Fruit fly (Drosophila melanogaster): Measurements from ENCODE around the gene Orp8.
A peak's percentile ranks its signal among the peaks of the same experiment; 100 is the strongest.

The Orp8 gene

DNA sequence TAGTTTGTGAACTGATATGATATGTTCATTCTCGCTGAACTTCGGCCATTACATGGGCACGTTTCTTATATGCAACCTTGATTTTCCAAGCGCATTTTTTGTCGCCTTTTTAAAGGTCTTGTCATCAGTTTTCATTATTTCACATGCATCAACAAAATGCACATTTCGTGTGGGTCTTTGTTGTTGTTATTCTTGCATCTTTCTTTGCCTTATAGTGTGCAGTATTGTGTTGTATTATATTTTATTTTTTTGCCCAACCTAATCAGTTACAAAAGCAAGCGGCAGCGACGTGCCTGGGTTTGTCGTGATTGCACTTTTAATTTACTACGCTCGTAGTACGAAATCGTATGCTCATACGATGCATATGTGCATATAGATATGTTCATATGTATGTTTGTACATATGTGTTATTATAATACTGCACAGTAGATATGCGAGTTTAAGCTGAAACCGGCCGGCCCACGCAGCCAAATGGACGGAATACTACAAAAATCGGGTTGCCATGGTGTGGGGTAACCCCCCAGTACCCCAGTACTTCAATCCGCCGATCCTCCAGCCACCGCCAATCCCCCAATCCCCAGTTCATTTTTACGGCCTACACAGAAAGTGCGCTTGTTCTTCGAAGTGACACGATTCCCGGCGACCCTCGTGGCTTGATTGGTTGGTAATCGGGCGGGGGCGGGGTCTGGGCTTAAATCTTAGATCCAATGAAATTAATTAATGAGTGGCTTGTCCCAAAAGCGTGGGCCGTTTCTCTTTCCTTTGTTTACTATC is 34.4 kb upstream of the Orp8 start:
- TF ChIP-seq pan (optimal IDR thresholded peaks at IDR 0.05) (no peak), usp (GFP tag; optimal IDR thresholded peaks at IDR 0.05) (no peak), Dll (optimal IDR thresholded peaks at IDR 0.05) (no peak)

DNA sequence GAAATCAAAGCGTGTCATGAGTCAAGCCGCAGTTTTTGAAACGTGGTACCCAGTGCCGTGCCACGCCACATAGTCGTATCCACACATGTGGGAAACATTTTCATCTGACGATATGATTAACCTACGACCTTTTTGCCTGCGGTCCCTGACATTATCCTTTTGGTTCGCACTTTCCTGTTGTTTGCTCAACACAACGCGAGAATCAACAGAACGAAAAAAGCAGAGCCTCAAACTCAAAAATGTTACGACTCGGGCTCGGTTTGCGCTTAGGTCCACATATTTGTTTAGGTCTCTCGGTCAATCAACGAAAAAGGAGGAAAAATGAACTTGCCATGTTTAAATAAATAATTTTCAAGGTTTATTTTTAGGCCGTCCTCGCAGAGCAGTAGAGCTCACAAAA is 33.1 kb upstream of the Orp8 start:
- TF ChIP-seq psq (optimal IDR thresholded peaks at IDR 0.05): no peak
- TF ChIP-seq CG8478 (optimal IDR thresholded peaks at IDR 0.05): no peak

DNA sequence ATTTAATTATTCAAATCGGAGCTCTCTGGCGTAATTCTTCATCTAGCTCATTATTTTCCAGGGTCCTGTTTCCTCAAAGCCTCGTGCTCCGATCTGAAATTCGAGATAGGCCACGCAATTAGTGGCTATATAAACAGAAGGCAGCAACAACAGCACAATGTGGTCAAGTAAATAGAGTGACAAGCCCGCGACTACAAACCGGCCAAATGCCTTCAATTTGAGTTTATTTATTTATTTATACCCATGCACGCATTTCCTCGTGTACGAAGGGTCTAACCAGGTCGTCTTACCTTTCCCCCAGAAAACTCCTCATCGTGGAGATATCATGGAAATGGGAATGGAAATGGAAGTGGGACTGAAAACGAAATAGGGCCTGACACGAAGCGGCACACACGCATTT is 32.4 kb upstream of the Orp8 start:
- no peak for TF ChIP-seq Dll (optimal IDR thresholded peaks at IDR 0.05)
- TF ChIP-seq CG8478 (optimal IDR thresholded peaks at IDR 0.05): no peak
- TF ChIP-seq psq (optimal IDR thresholded peaks at IDR 0.05): no peak
- no peak for TF ChIP-seq pan (optimal IDR thresholded peaks at IDR 0.05)
- no peak for TF ChIP-seq usp (GFP tag; optimal IDR thresholded peaks at IDR 0.05)
- TF ChIP-seq EcR (GFP tag; optimal IDR thresholded peaks at IDR 0.05): no peak

DNA sequence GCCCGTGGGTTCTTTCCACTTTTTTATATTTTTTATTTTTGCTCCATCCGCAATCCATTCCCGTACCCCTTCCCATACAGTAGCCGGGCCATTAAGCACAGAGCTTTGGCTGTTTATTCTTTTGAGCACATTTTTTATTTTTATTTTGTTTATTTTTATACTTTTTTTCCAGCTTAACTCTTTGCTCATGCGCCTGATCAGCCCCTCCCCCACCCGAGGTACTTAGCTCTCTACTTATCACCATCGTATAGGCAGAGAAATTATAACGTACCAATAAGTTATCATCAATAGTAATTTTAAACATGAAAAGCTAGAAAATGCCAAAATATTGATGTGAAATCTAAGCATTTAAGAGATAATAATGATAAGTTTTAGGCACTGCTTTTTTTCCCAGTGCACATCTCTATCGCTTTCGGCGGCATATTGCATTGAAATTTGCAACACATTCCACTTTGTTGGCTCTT is 28.6 kb upstream of the Orp8 start:
- no peak for TF ChIP-seq pan (optimal IDR thresholded peaks at IDR 0.05)
- no peak for TF ChIP-seq CG8478 (optimal IDR thresholded peaks at IDR 0.05)
- TF ChIP-seq Dll (optimal IDR thresholded peaks at IDR 0.05): no peak
- TF ChIP-seq EcR (GFP tag; optimal IDR thresholded peaks at IDR 0.05): no peak

DNA sequence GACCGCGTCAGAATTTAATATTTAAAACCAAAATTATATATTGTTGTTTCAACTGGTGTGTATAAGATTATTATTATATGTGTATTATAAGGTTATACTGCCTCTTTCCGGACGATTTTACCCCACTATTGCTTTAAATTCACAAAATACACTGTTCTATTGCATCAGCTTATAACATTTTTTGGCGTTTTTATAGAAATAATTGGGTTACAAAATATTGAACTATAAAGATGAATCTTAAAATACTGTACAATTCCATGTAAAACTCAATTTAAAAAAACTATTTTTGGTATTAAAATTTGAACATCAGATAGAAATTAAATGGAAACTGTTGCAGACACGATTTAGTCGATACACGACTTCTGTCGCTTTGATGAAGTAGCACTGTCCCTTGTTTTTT is 27.0 kb upstream of the Orp8 start:
- no peak for TF ChIP-seq CG8478 (optimal IDR thresholded peaks at IDR 0.05)
- TF ChIP-seq EcR (GFP tag; optimal IDR thresholded peaks at IDR 0.05): no peak
- TF ChIP-seq pan (optimal IDR thresholded peaks at IDR 0.05): no peak
- no peak for TF ChIP-seq Dll (optimal IDR thresholded peaks at IDR 0.05)
- no peak for TF ChIP-seq usp (GFP tag; optimal IDR thresholded peaks at IDR 0.05)
- no peak for TF ChIP-seq psq (optimal IDR thresholded peaks at IDR 0.05)

DNA sequence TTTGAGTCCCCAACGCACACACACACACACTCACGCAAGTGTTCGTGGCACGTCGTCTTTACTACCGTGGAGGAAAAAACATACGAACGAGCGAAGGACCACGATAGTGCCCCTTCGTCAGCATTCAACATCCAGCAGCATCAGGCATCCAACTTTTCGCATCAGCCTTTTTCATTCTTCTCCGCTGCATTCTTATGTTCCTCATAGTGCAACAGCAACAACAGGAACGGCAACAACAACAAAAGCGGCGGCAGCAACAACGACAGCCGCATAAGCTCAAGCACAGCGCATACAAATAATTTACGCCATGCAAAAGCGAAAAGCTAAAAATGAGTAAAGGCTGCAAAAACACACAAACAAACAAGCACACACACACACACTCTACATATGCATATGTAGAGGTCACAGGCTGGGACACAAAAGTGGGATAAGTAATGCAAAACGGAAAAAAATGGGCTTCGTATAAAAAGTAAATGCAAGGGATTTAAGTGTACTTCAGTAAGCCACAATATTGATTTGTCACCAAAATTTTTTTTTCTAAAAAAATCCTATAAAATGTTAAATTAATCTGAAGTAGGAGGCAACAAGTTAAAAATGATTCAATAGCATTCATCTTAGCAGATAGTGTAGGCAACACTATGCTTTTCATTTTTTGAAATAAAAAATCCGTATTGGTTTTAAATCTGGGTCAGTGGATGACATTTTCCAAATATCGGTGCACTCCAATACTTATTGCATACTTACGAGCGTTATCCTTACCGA is 26.2 kb upstream of the Orp8 start:
- TF ChIP-seq pan (optimal IDR thresholded peaks at IDR 0.05) (no peak), EcR (GFP tag; optimal IDR thresholded peaks at IDR 0.05) (peak in 1 of 2 experiments; percentile 9), CG8478 (optimal IDR thresholded peaks at IDR 0.05) (no peak)

DNA sequence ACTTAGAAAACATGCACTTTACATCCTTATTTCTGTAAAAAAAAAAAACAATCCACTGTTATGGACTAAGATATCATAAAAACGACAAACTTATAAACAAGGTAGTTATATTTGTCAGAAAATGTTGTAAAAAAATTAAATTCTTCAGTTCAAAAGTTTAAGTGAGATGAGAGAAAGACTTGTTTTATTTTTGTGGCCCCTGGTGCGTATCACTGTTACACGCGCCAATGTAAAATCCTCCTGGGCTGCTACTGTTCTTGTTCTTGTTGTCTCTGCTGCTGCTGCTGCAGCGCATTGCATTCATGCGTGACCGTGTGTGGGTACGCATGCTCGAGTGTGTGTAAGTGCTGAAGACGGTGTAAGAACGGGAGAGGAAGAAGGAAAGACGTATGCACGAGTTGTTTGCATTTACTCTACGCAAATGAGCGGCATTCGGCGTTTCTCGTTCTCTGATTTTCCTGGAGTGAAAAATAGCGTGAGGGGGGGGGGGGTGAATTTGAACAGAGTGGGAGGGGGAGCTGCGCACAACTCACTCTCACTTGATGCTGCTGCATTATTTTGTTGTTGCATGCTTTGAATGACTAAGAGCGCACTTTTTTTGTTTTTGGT is 25.5 kb upstream of the Orp8 start:
- TF ChIP-seq Dll (optimal IDR thresholded peaks at IDR 0.05) (no peak), pan (optimal IDR thresholded peaks at IDR 0.05) (no peak), psq (optimal IDR thresholded peaks at IDR 0.05) (no peak), CG8478 (optimal IDR thresholded peaks at IDR 0.05) (no peak), EcR (GFP tag; optimal IDR thresholded peaks at IDR 0.05) (no peak), usp (GFP tag; optimal IDR thresholded peaks at IDR 0.05) (no peak)

DNA sequence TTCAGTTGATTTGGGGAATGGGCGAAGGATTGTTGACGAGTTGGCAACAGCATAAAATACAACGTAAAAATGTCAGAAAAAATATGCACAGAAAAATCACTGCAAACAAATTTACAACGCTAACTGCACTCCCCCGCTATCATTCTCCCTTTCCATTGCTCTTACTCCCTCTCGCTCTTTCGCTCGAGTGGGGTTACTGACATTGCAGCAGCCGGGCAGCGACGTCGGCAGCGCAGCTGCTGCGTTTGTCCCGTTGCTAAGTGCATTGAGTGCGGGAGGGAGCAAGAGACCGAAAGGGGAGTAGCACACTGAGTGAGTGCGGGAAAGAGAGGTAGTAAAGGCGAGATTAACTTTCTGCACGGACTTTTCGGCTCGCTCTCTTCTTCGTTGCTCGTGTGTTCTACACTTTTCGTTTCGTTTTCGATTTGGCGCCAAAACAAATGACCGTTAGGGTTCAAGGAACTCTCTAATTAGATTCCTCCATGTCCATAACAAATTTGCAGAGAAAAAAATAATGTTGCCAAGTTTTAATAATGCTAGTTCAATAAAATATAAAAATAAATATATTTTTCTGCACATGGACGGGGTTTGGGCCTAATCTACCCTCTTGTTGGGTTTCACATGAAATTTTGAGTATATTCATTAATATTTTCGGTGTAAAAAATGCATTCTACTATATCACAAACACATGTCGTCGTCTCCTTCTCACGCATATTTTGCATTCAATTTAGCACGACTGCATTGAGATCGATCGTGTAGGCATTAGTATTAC is 24.8 kb upstream of the Orp8 start:
- TF ChIP-seq EcR (GFP tag; optimal IDR thresholded peaks at IDR 0.05) (peak in 1 of 2 experiments; percentile 96), CG8478 (optimal IDR thresholded peaks at IDR 0.05) (no peak)

DNA sequence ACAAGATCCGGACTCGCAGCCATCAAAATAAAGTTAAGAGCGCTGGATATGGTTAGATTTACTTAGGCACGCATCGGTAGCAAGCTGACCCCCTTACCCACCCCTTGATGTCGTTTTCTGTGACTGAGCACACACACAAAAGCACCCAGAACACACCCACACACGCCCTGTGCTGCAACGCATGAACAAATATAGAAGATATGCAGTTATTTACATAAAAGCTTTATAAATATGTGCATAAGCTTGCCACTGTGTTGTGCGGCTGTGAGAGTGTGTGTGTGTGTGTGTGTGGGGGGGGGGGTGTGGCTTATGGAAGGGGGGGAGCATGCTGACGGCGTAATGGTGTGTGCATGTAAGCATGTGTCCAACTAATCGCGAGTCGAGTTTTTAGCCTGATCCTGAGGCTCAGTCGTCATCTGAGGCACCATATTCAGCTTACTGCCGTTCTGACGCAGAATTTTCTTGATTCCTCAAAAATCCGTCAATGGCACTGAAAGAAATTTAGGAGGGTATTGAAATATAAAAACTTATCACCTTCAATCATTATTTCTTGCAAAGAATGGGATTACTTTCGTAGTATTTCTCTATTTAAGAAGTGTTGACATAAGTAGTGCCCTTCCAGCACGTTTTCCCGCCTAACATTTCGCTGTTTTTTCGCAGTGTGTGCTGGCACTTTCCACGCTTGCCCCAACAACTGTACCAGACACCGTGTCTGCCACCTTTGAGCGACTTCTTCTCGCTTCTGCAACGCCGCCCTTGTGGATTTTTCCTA is 23.3 kb upstream of the Orp8 start:
- TF ChIP-seq psq (optimal IDR thresholded peaks at IDR 0.05): no peak
- no peak for TF ChIP-seq Dll (optimal IDR thresholded peaks at IDR 0.05)
- TF ChIP-seq EcR (GFP tag; optimal IDR thresholded peaks at IDR 0.05): no peak

DNA sequence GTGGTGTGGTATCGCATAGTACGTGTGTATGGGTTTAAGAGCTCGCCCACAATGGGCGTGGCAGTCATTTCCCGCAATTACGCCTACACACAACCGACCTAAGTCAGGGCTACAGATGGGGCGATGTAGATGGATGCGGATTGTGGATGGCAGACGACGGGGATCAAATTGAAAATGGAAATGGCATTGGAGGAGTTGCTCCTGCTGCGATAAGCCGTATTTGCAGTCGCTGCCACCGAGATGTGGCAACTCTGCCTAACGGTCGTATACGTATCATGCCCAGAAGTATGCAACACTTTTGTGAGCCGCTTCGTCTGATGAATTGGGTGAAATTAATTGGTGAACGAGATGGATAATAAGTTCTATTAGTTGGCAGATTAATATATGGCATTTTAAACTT is 22.4 kb upstream of the Orp8 start:
- TF ChIP-seq CG8478 (optimal IDR thresholded peaks at IDR 0.05): no peak

DNA sequence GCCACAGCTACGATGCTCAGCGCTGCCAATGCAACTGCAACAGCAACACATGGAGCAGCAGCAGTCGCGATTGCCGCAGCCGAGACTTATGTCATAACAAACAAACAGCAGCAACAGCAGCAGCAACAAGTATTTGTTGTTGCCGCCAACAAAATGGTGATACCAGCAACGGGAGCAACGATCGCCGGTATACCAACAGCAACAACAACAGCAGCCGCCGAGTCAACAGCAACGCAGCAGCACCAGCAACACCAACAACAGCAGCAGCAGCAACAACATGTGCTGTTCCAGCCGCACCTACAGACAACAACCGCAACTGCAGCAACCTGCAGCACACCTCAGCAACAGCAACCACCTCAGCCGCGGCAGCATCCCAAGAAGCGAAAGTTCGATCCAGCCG is 21.1 kb upstream of the Orp8 start:
- no peak for TF ChIP-seq usp (GFP tag; optimal IDR thresholded peaks at IDR 0.05)
- no peak for TF ChIP-seq pan (optimal IDR thresholded peaks at IDR 0.05)
- TF ChIP-seq EcR (GFP tag; optimal IDR thresholded peaks at IDR 0.05): no peak
- TF ChIP-seq CG8478 (optimal IDR thresholded peaks at IDR 0.05): no peak
- TF ChIP-seq psq (optimal IDR thresholded peaks at IDR 0.05): no peak
- no peak for TF ChIP-seq Dll (optimal IDR thresholded peaks at IDR 0.05)

DNA sequence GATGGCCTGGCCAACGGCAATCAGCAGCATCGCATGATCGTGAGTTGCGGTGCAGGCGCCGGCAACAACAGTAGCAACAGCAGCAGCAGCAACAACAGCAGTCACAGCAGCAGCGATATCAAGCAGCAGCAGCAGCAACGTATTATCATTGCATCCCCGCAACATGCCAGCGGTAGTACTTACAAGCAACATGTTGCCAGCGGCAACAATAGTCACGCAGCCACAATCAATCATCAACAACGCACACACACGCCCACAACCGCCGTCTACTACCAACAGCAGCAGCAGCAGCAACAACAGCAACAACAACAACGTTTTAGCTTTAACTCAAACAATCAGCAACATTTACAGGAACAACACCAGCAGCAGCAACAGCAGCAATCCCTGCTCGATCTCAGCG is 20.6 kb upstream of the Orp8 start:
- TF ChIP-seq usp (GFP tag; optimal IDR thresholded peaks at IDR 0.05) (no peak), Dll (optimal IDR thresholded peaks at IDR 0.05) (no peak)
